Fruit fly (Drosophila melanogaster): ENCODE results near the gene Cyp303a1.

Gene Cyp303a1

dm6 chr2L:16310648-16311047, 16.7 kb downstream of the Cyp303a1 start, which contains the start of the genes cni and fzy:
TSS of gene cni (minus strand) at chr2L:16310726.
TSS of gene fzy (plus strand) at chr2L:16310956.
- TF ChIP-seq Hnf4 (GFP tag; optimal IDR thresholded peaks at IDR 0.05), result peak; percentile 25
- no peak for TF ChIP-seq lola (GFP tag; optimal IDR thresholded peaks at IDR 0.05)
- TF ChIP-seq Rel (GFP tag; optimal IDR thresholded peaks at IDR 0.05), result no peak
- peak; percentile 99 for TF ChIP-seq Rel (tag; optimal IDR thresholded peaks at IDR 0.05)
- TF ChIP-seq sage (GFP tag; optimal IDR thresholded peaks at IDR 0.05), result peak; percentile 49
- peak; percentile 42 for TF ChIP-seq Hr83 (GFP tag; optimal IDR thresholded peaks at IDR 0.05; ENCODE audit: poor library complexity, severe bottlenecking)
- peak; percentile 23 for TF ChIP-seq Jra (GFP tag; optimal IDR thresholded peaks at IDR 0.05)
- TF ChIP-seq rgr (GFP tag; optimal IDR thresholded peaks at IDR 0.05), result peak; percentile 38
- peak in 1 of 2 experiments; percentile 17 for TF ChIP-seq foxo (GFP tag; optimal IDR thresholded peaks at IDR 0.05)
- TF ChIP-seq CG9705 (GFP tag; optimal IDR thresholded peaks at IDR 0.05), result no peak

dm6 chr2L:16315027-16315426, 21.0 kb downstream of the Cyp303a1 start:
- TF ChIP-seq Sp1 (GFP tag; optimal IDR thresholded peaks at IDR 0.05), result peak; percentile 28
- TF ChIP-seq Hr78 (GFP tag; optimal IDR thresholded peaks at IDR 0.05), result no peak
- TF ChIP-seq dl (GFP tag; optimal IDR thresholded peaks at IDR 0.05; ENCODE audit: insufficient read depth in 1 of 2, partially characterized antibody in 2 of 2), result peak; percentile 66 to 86
- TF ChIP-seq Dfd (GFP tag; optimal IDR thresholded peaks at IDR 0.05), result no peak
- no peak for TF ChIP-seq pan (optimal IDR thresholded peaks at IDR 0.05)
- no peak for TF ChIP-seq Abd-B (GFP tag; optimal IDR thresholded peaks at IDR 0.05)
- no peak for TF ChIP-seq tai (GFP tag; optimal IDR thresholded peaks at IDR 0.05)
- no peak for TF ChIP-seq lola (GFP tag; optimal IDR thresholded peaks at IDR 0.05)
- TF ChIP-seq Jra (GFP tag; optimal IDR thresholded peaks at IDR 0.05), result no peak
- peak; percentile 18 for TF ChIP-seq CG9705 (GFP tag; optimal IDR thresholded peaks at IDR 0.05)
- TF ChIP-seq CrebA (GFP tag; optimal IDR thresholded peaks at IDR 0.05; ENCODE audit: borderline replicate concordance), result no peak
- TF ChIP-seq foxo (GFP tag; optimal IDR thresholded peaks at IDR 0.05), result peak in 1 of 2 experiments; percentile 23
- TF ChIP-seq CG32264 (GFP tag; optimal IDR thresholded peaks at IDR 0.05), result no peak
- no peak for TF ChIP-seq Myc (optimal IDR thresholded peaks at IDR 0.05)
- peak; percentile 0 for TF ChIP-seq woc (GFP tag; optimal IDR thresholded peaks at IDR 0.05)
- no peak for TF ChIP-seq dsf (GFP tag; optimal IDR thresholded peaks at IDR 0.05; ENCODE audit: borderline replicate concordance)
- TF ChIP-seq rgr (GFP tag; optimal IDR thresholded peaks at IDR 0.05), result no peak
- TF ChIP-seq psq (GFP tag; optimal IDR thresholded peaks at IDR 0.05), result no peak
- TF ChIP-seq h (GFP tag; optimal IDR thresholded peaks at IDR 0.05), result peak; percentile 31
- TF ChIP-seq Hnf4 (GFP tag; optimal IDR thresholded peaks at IDR 0.05), result no peak
- TF ChIP-seq brk (GFP tag; optimal IDR thresholded peaks at IDR 0.05), result no peak
- TF ChIP-seq Hr83 (GFP tag; optimal IDR thresholded peaks at IDR 0.05; ENCODE audit: poor library complexity, severe bottlenecking), result no peak
- no peak for TF ChIP-seq HLH106 (tag; optimal IDR thresholded peaks at IDR 0.05)
- TF ChIP-seq Mio (GFP tag; optimal IDR thresholded peaks at IDR 0.05), result no peak
- no peak for TF ChIP-seq sv (GFP tag; optimal IDR thresholded peaks at IDR 0.05)
- no peak for TF ChIP-seq dmrt93B (GFP tag; optimal IDR thresholded peaks at IDR 0.05)
- no peak for TF ChIP-seq Rel (GFP tag; optimal IDR thresholded peaks at IDR 0.05)
- TF ChIP-seq Rel (tag; optimal IDR thresholded peaks at IDR 0.05), result peak; percentile 95
- no peak for TF ChIP-seq ey (GFP tag; optimal IDR thresholded peaks at IDR 0.05)
- TF ChIP-seq sage (GFP tag; optimal IDR thresholded peaks at IDR 0.05), result peak; percentile 29
- no peak for TF ChIP-seq jim (GFP tag; optimal IDR thresholded peaks at IDR 0.05)
- no peak for TF ChIP-seq Vsx2 (GFP tag; optimal IDR thresholded peaks at IDR 0.05; ENCODE audit: partially characterized antibody)
- TF ChIP-seq Dif (GFP tag; optimal IDR thresholded peaks at IDR 0.05; ENCODE audit: partially characterized antibody), result no peak
- TF ChIP-seq N (GFP tag; optimal IDR thresholded peaks at IDR 0.05), result no peak
- no peak for TF ChIP-seq OdsH (GFP tag; optimal IDR thresholded peaks at IDR 0.05)
- TF ChIP-seq fru (GFP tag; optimal IDR thresholded peaks at IDR 0.05), result peak; percentile 68
- TF ChIP-seq GATAd (GFP tag; optimal IDR thresholded peaks at IDR 0.05), result no peak
- no peak for TF ChIP-seq usp (GFP tag; optimal IDR thresholded peaks at IDR 0.05)
- no peak for TF ChIP-seq br (GFP tag; optimal IDR thresholded peaks at IDR 0.05)

dm6 chr2L:16315844-16316243, 21.9 kb downstream of the Cyp303a1 start:
- TF ChIP-seq woc (GFP tag; optimal IDR thresholded peaks at IDR 0.05) (no peak), Abd-B (GFP tag; optimal IDR thresholded peaks at IDR 0.05) (no peak), OdsH (GFP tag; optimal IDR thresholded peaks at IDR 0.05) (no peak), dsf (GFP tag; optimal IDR thresholded peaks at IDR 0.05; ENCODE audit: borderline replicate concordance) (no peak), ey (GFP tag; optimal IDR thresholded peaks at IDR 0.05) (no peak), psq (GFP tag; optimal IDR thresholded peaks at IDR 0.05) (no peak), Rel (GFP tag; optimal IDR thresholded peaks at IDR 0.05) (no peak), Rel (tag; optimal IDR thresholded peaks at IDR 0.05) (no peak), Hnf4 (GFP tag; optimal IDR thresholded peaks at IDR 0.05) (no peak), Hr83 (GFP tag; optimal IDR thresholded peaks at IDR 0.05; ENCODE audit: poor library complexity, severe bottlenecking) (no peak), sage (GFP tag; optimal IDR thresholded peaks at IDR 0.05) (no peak)
